Worm (Caenorhabditis elegans): ENCODE results near the gene mtss-1.

ce11 chrIII:8794793-8795192 lies 26.7 kb downstream of the mtss-1 start:
- no peak for TF ChIP-seq ces-1 (GFP tag; optimal IDR thresholded peaks at IDR 0.05)
- TF ChIP-seq nhr-237 (tag; optimal IDR thresholded peaks at IDR 0.05) = peak; percentile 27
- no peak for TF ChIP-seq unc-39 (tag; optimal IDR thresholded peaks at IDR 0.05)
- TF ChIP-seq unc-62 (GFP tag; optimal IDR thresholded peaks at IDR 0.05) = no peak
- no peak for TF ChIP-seq mep-1 (tag; optimal IDR thresholded peaks at IDR 0.05)
- peak; percentile 19 for TF ChIP-seq flh-1 (GFP tag; optimal IDR thresholded peaks at IDR 0.05)
- no peak for TF ChIP-seq nhr-76 (tag; optimal IDR thresholded peaks at IDR 0.05)
- no peak for TF ChIP-seq ceh-83 (GFP tag; optimal IDR thresholded peaks at IDR 0.05)
- TF ChIP-seq elt-1 (tag; optimal IDR thresholded peaks at IDR 0.05; ENCODE audit: borderline replicate concordance, insufficient read depth) = no peak
